Worm (Caenorhabditis elegans) whole organism, L4 larva: Measurements from ENCODE around the gene C26D10.4.

ENCODE experiments used
- F49E8.2 ChIP-seq: sonication (generic microtip); optimal IDR thresholded peaks from 2 replicates; lab custom pipeline; 2016; ENCODE audit warnings: missing compliant biosample characterization, mild to moderate bottlenecking, missing genetic modification characterization, borderline replicate concordance
- R02D3.7 ChIP-seq: fragments of 150-350 bp; sonication (generic microtip); optimal IDR thresholded peaks from 3 replicates; lab custom pipeline; 2014; ENCODE audit warnings: missing biosample characterization, missing genetic modification characterization
- aha-1 ChIP-seq: fragments of 150-350 bp; peaks from one replicate; lab custom pipeline; 2014; ENCODE audit warnings: missing biosample characterization, missing genetic modification characterization
- aly-2 ChIP-seq: sonication (generic microtip); optimal IDR thresholded peaks from 2 replicates; lab custom pipeline; 2018; ENCODE audit warnings: missing biosample characterization, missing genetic modification characterization
- ceh-28 ChIP-seq: fragments of 150-350 bp; optimal IDR thresholded peaks from 2 replicates; lab custom pipeline; 2014; ENCODE audit warnings: missing biosample characterization, missing genetic modification reagents, missing genetic modification characterization
- ceh-32 ChIP-seq: sonication (generic microtip); optimal IDR thresholded peaks from 2 replicates; lab custom pipeline; 2016; ENCODE audit warnings: mild to moderate bottlenecking, missing genetic modification characterization, missing compliant biosample characterization; ENCODE audit not compliant: poor library complexity
- ces-1 ChIP-seq: fragments of 150-350 bp; sonication (generic microtip); optimal IDR thresholded peaks from 4 replicates; lab custom pipeline; 2014; ENCODE audit warnings: missing biosample characterization, missing genetic modification reagents, missing genetic modification characterization
- dmd-6 ChIP-seq: fragments of 200-800 bp; sonication (Bioruptor generic); IDR thresholded peaks from 2 replicates; pipeline ENCODE4 v1.3.6; 2022; ENCODE audit warnings: missing genetic modification reagents, missing genetic modification characterization, missing compliant biosample characterization
- egl-27 ChIP-seq: sonication (generic microtip); optimal IDR thresholded peaks from 3 replicates; lab custom pipeline; 2017; ENCODE audit warnings: missing biosample characterization, missing genetic modification reagents, missing genetic modification characterization
- fkh-10 ChIP-seq: fragments of 150-350 bp; optimal IDR thresholded peaks from 2 replicates; lab custom pipeline; 2014; ENCODE audit warnings: missing biosample characterization, missing genetic modification reagents, missing genetic modification characterization
- hmg-1.1 ChIP-seq: fragments of 200-800 bp; sonication (Bioruptor generic); IDR thresholded peaks from 2 replicates; pipeline ENCODE4 v1.3.6; 2022; ENCODE audit warnings: missing genetic modification reagents, missing genetic modification characterization, missing compliant biosample characterization
- lin-15B ChIP-seq: fragments of 150-350 bp; sonication (generic microtip); optimal IDR thresholded peaks from 3 replicates; lab custom pipeline; 2014; ENCODE audit warnings: missing biosample characterization, missing genetic modification characterization
- lin-29 ChIP-seq: fragments of 200-800 bp; sonication (Bioruptor generic); IDR thresholded peaks from 2 replicates; pipeline ENCODE4 v1.3.6; 2022; ENCODE audit warnings: missing genetic modification reagents, missing genetic modification characterization, missing compliant biosample characterization
- lin-38 ChIP-seq: fragments of 200-800 bp; sonication (Bioruptor generic); IDR thresholded peaks from 2 replicates; pipeline ENCODE4 v1.3.6; 2022; ENCODE audit warnings: missing genetic modification reagents, missing genetic modification characterization, missing compliant biosample characterization
- lin-39 ChIP-seq: fragments of 150-350 bp; optimal IDR thresholded peaks from 2 replicates; lab custom pipeline; 2014; ENCODE audit warnings: missing biosample characterization, missing genetic modification reagents, missing genetic modification characterization
- madf-9 ChIP-seq: fragments of 200-800 bp; sonication (Bioruptor generic); conservative IDR thresholded peaks from 2 replicates; pipeline ENCODE4 v1.3.6; 2022; ENCODE audit warnings: missing genetic modification reagents, missing genetic modification characterization, missing compliant biosample characterization
- mdl-1 ChIP-seq, 2 experiments: fragments of 150-350 bp in 1 of 2; sonication (generic microtip) in 1 of 2; optimal IDR thresholded peaks; 2 replicates each; lab custom pipeline; 2014 to 2017; ENCODE audit warnings: missing biosample characterization in 2 of 2, missing genetic modification characterization in 2 of 2
- mdt-29 ChIP-seq: fragments of 200-800 bp; sonication (Bioruptor generic); IDR thresholded peaks from 2 replicates; pipeline ENCODE4 v1.3.6; 2022; ENCODE audit warnings: missing genetic modification reagents, missing genetic modification characterization, missing compliant biosample characterization
- mes-2 ChIP-seq: sonication (generic microtip); optimal IDR thresholded peaks from 2 replicates; lab custom pipeline; 2016; ENCODE audit warnings: missing genotype, mild to moderate bottlenecking, missing genetic modification characterization, missing compliant biosample characterization; ENCODE audit not compliant: poor library complexity, severe bottlenecking
- mxl-2 ChIP-seq: fragments of 200-800 bp; sonication (Bioruptor generic); conservative IDR thresholded peaks from 2 replicates; pipeline ENCODE4 v1.3.6; 2022; ENCODE audit warnings: missing genetic modification reagents, missing genetic modification characterization, missing compliant biosample characterization
- nhr-102 ChIP-seq: sonication (generic microtip); optimal IDR thresholded peaks from 2 replicates; lab custom pipeline; 2016; ENCODE audit warnings: mild to moderate bottlenecking, missing genetic modification characterization, moderate library complexity, missing compliant biosample characterization
- nhr-6 ChIP-seq: fragments of 150-350 bp; optimal IDR thresholded peaks from 2 replicates; lab custom pipeline; 2014; ENCODE audit warnings: missing biosample characterization, missing genetic modification characterization
- php-3 ChIP-seq: fragments of 200-800 bp; sonication (Bioruptor generic); IDR thresholded peaks from 2 replicates; pipeline ENCODE4 v1.3.6; 2022; ENCODE audit warnings: missing genetic modification reagents, missing genetic modification characterization, missing compliant biosample characterization
- sdz-12 ChIP-seq: fragments of 200-800 bp; sonication (Bioruptor generic); optimal IDR thresholded peaks from 2 replicates; lab custom pipeline; 2018; ENCODE audit warnings: mild to moderate bottlenecking, missing genetic modification characterization, missing compliant biosample characterization
- set-16 ChIP-seq: fragments of 200-800 bp; sonication (Bioruptor generic); IDR thresholded peaks from 2 replicates; pipeline ENCODE4 v1.3.6; 2022; ENCODE audit warnings: missing genetic modification reagents, missing genetic modification characterization, missing compliant biosample characterization
- skn-1 ChIP-seq: fragments of 150-350 bp; optimal IDR thresholded peaks from 2 replicates; lab custom pipeline; 2014; ENCODE audit warnings: missing biosample characterization, missing genetic modification characterization
- spr-1 ChIP-seq: sonication (generic microtip); optimal IDR thresholded peaks from 2 replicates; lab custom pipeline; 2016; ENCODE audit warnings: mild to moderate bottlenecking, missing genetic modification characterization, missing compliant biosample characterization
- unc-62 ChIP-seq, 3 experiments: fragments of 150-350 bp in 1 of 3; sonication (generic microtip); optimal IDR thresholded peaks in 2 of 3; peaks in 1 of 3; 1 replicate in 1 of 3; 2 replicates in 2 of 3; lab custom pipeline; 2014 to 2017; ENCODE audit warnings: missing biosample characterization in 3 of 3, missing genetic modification characterization in 3 of 3, missing genetic modification reagents in 3 of 3, missing genotype in 1 of 3
- zag-1 ChIP-seq: fragments of 150-350 bp; optimal IDR thresholded peaks from 2 replicates; lab custom pipeline; 2014; ENCODE audit warnings: missing biosample characterization, missing genetic modification characterization
- zfp-3 ChIP-seq: fragments of 200-800 bp; sonication (Bioruptor generic); conservative IDR thresholded peaks from 2 replicates; pipeline ENCODE4 v1.3.6; 2022; ENCODE audit warnings: missing genetic modification reagents, missing genetic modification characterization, missing compliant biosample characterization

C26D10.4 gene

DNA sequence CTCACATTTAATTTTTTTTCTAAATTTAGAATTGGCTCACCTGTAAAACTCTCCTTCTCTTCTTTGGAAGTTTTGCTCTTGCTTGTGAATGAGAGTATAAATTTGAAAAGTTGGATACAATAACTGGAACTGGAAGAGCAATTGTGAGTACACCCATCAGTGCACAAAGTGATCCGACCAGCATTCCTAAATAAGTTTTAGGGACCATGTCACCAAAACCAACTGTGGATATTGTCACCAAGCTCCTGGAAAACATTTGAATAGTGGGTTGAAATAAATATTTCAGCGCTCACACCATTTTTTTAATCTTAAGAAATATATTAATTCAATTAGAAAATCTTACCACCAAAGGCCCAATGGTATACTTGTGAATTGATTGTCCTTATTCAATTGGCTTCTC, 21.2 kb upstream of the C26D10.4 start:
- no peak for TF ChIP-seq sdz-12 (GFP tag; lab: Kevin White, UChicago)
- TF ChIP-seq madf-9 (GFP tag; lab: Robert Waterston, UW): no peak
- TF ChIP-seq php-3: no peak
- TF ChIP-seq dmd-6 (GFP tag; lab: Robert Waterston, UW): no peak
- no peak for TF ChIP-seq aly-2 (tag; lab: Kevin White, UChicago)
- TF ChIP-seq egl-27 (tag; lab: Kevin White, UChicago): no peak
- TF ChIP-seq lin-15B (tag; lab: Kevin White, UChicago): no peak
- TF ChIP-seq set-16 (GFP tag; lab: Robert Waterston, UW): no peak
- peak; percentile 97 for TF ChIP-seq aha-1 (tag; lab: Kevin White, UChicago)
- no peak for TF ChIP-seq mdt-29 (GFP tag; lab: Robert Waterston, UW)
- TF ChIP-seq mes-2 (tag; lab: Kevin White, UChicago): no peak
- TF ChIP-seq zfp-3 (GFP tag; lab: Robert Waterston, UW): no peak
- TF ChIP-seq lin-39 (tag; lab: Kevin White, UChicago): no peak
- peak in 1 of 2 experiments; percentile 79 for TF ChIP-seq unc-62 (GFP tag; optimal IDR thresholded peaks at IDR 0.05 in 1 of 2; lab: Kevin White, UChicago)
- no peak for TF ChIP-seq unc-62 (tag; optimal IDR thresholded peaks at IDR 0.05; lab: Kevin White, UChicago)
- TF ChIP-seq R02D3.7 (tag; lab: Kevin White, UChicago): no peak

ce11 chrII:8311484-8311883, 18.1 kb upstream of the C26D10.4 start:
- TF ChIP-seq set-16 (GFP tag; lab: Robert Waterston, UW): no peak
- peak in 1 of 2 experiments; percentile 67 for TF ChIP-seq unc-62 (GFP tag; optimal IDR thresholded peaks at IDR 0.05 in 1 of 2; lab: Kevin White, UChicago)
- TF ChIP-seq unc-62 (tag; optimal IDR thresholded peaks at IDR 0.05; lab: Kevin White, UChicago): no peak
- TF ChIP-seq, all 104 proteins: peak for 1

- TF ChIP-seq zag-1 (tag; lab: Kevin White, UChicago): no peak
- peak; percentile 67 for TF ChIP-seq fkh-10 (GFP tag; lab: Kevin White, UChicago)
Measured at ce11 chrII:8312012-8312411, 17.6 kb upstream of the C26D10.4 start.

- TF ChIP-seq ceh-28 (tag; lab: Kevin White, UChicago) (no peak), lin-38 (GFP tag; lab: Robert Waterston, UW) (no peak), aha-1 (tag; lab: Kevin White, UChicago) (peak; percentile 91), ces-1 (no peak), nhr-102 (tag; lab: Kevin White, UChicago) (no peak), F49E8.2 (tag; lab: Kevin White, UChicago) (no peak), hmg-1.1 (no peak), spr-1 (tag; lab: Kevin White, UChicago) (no peak), mxl-2 (no peak), unc-62 (GFP tag; optimal IDR thresholded peaks at IDR 0.05 in 1 of 2; lab: Kevin White, UChicago) (peak in 1 of 2 experiments; percentile 30), unc-62 (tag; optimal IDR thresholded peaks at IDR 0.05; lab: Kevin White, UChicago) (no peak)
Measured at ce11 chrII:8314768-8315167, 14.8 kb upstream of the C26D10.4 start.

DNA sequence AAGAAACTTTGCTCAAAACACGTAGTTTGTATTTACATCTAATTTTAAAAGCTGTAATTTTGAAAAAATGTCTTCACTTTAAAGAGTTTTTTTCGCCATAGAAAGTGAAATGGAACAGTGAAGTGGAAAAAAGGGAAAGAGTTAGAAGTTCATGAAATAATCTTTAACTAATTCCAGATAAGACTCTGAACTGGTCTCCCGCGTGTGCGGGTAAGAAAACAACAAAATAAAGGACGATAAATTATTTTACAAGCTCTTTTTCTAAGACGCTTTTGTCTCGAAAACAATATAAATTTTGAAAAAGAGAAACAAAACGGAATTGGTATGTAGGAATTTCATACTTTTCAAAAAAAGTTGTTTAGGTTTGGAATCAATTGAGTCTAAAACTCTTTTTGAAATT, 12.9 kb upstream of the C26D10.4 start:
- no peak for TF ChIP-seq ceh-32 (tag; lab: Kevin White, UChicago)
- no peak for TF ChIP-seq skn-1 (tag; lab: Kevin White, UChicago)
- no peak for TF ChIP-seq lin-29
- TF ChIP-seq unc-62 (GFP tag; optimal IDR thresholded peaks at IDR 0.05 in 1 of 2; lab: Kevin White, UChicago): peak in 1 of 2 experiments; percentile 77
- no peak for TF ChIP-seq unc-62 (tag; optimal IDR thresholded peaks at IDR 0.05; lab: Kevin White, UChicago)
- no peak for TF ChIP-seq mdl-1 (tag; optimal IDR thresholded peaks at IDR 0.05; lab: Kevin White, UChicago)
- TF ChIP-seq ceh-28 (tag; lab: Kevin White, UChicago): no peak
- no peak for TF ChIP-seq nhr-6 (tag; lab: Kevin White, UChicago)
